Fruit fly (Drosophila melanogaster): Measurements from ENCODE around the gene CG3987.

Gene CG3987

dm6 chr3R:15131677-15132076 lies 8.1 kb upstream of the CG3987 start, which contains the start of gene CG42788 (continued):
- TF ChIP-seq Dek (tag; optimal IDR thresholded peaks at IDR 0.05): peak; percentile 56
- TF ChIP-seq CG16813 (GFP tag; IDR thresholded peaks at IDR 0.05; ENCODE audit: partially characterized antibody): no peak
- no peak for TF ChIP-seq so (GFP tag; IDR thresholded peaks at IDR 0.05)
- TF ChIP-seq da (GFP tag; optimal IDR thresholded peaks at IDR 0.05): peak; percentile 88
- TF ChIP-seq CG4707 (GFP tag; optimal IDR thresholded peaks at IDR 0.05): peak; percentile 61
- peak; percentile 68 for TF ChIP-seq nmo (GFP tag; optimal IDR thresholded peaks at IDR 0.05)
- TF ChIP-seq CG10979 (tag; optimal IDR thresholded peaks at IDR 0.05): peak; percentile 5
- no peak for TF ChIP-seq Poxn (GFP tag; IDR thresholded peaks at IDR 0.05)
- TF ChIP-seq CG4404 (GFP tag; IDR thresholded peaks at IDR 0.05): no peak
- TF ChIP-seq Meics (GFP tag; optimal IDR thresholded peaks at IDR 0.05): peak; percentile 44
- peak; percentile 72 for TF ChIP-seq NC2α (GFP tag; optimal IDR thresholded peaks at IDR 0.05)
- peak; percentile 80 for TF ChIP-seq CG7987 (GFP tag; optimal IDR thresholded peaks at IDR 0.05)
- TF ChIP-seq CG15011 (GFP tag; optimal IDR thresholded peaks at IDR 0.05): no peak
- no peak for TF ChIP-seq ham (GFP tag; IDR thresholded peaks at IDR 0.05)
- TF ChIP-seq Hr78 (GFP tag; optimal IDR thresholded peaks at IDR 0.05): peak in 1 of 2 experiments; percentile 46
- no peak for TF ChIP-seq GATAe (GFP tag; conservative IDR thresholded peaks at IDR 0.05)
- no peak for TF ChIP-seq Doc3 (GFP tag; IDR thresholded peaks at IDR 0.05; ENCODE audit: partially characterized antibody)
- peak; percentile 68 for TF ChIP-seq CG9727 (GFP tag; optimal IDR thresholded peaks at IDR 0.05)
- no peak for TF ChIP-seq CG11696 (GFP tag; IDR thresholded peaks at IDR 0.05)
- peak; percentile 29 for TF ChIP-seq CG17359 (tag; optimal IDR thresholded peaks at IDR 0.05)
- peak; percentile 50 to 58 for TF ChIP-seq bsh (GFP tag; optimal IDR thresholded peaks at IDR 0.05)
- TF ChIP-seq CG43689 (GFP tag; IDR thresholded peaks at IDR 0.05): no peak
- TF ChIP-seq CG16863 (GFP tag; optimal IDR thresholded peaks at IDR 0.05): peak; percentile 73
- TF ChIP-seq zf30C (GFP tag; optimal IDR thresholded peaks at IDR 0.05): peak; percentile 16
- TF ChIP-seq CG4360 (GFP tag; IDR thresholded peaks at IDR 0.05): no peak
- TF ChIP-seq CG1602 (GFP tag; optimal IDR thresholded peaks at IDR 0.05): no peak
- no peak for TF ChIP-seq CG17361 (GFP tag; IDR thresholded peaks at IDR 0.05)
- no peak for TF ChIP-seq BtbVII (GFP tag; optimal IDR thresholded peaks at IDR 0.05)
- no peak for TF ChIP-seq CG15073 (GFP tag; optimal IDR thresholded peaks at IDR 0.05)
- TF ChIP-seq nom (GFP tag; optimal IDR thresholded peaks at IDR 0.05): peak; percentile 2
- peak; percentile 36 for TF ChIP-seq NK7.1 (GFP tag; optimal IDR thresholded peaks at IDR 0.05)
- no peak for TF ChIP-seq D (optimal IDR thresholded peaks at IDR 0.05)
- peak; percentile 10 for TF ChIP-seq D (GFP tag; optimal IDR thresholded peaks at IDR 0.05)
- no peak for TF ChIP-seq Nf-YA (GFP tag; IDR thresholded peaks at IDR 0.05)
- TF ChIP-seq CG7745 (tag; optimal IDR thresholded peaks at IDR 0.05): peak; percentile 79
- no peak for TF ChIP-seq Doc2 (GFP tag; IDR thresholded peaks at IDR 0.05)
- TF ChIP-seq CG1529 (GFP tag; optimal IDR thresholded peaks at IDR 0.05): no peak
- no peak for TF ChIP-seq cato (GFP tag; optimal IDR thresholded peaks at IDR 0.05; ENCODE audit: borderline replicate concordance)
- TF ChIP-seq br (optimal IDR thresholded peaks at IDR 0.05): no peak
- no peak for TF ChIP-seq ind (GFP tag; optimal IDR thresholded peaks at IDR 0.05)
- TF ChIP-seq ttk (GFP tag; IDR thresholded peaks at IDR 0.05): no peak
- no peak for TF ChIP-seq Ets65A (GFP tag)
- TF ChIP-seq Xbp1 (GFP tag; optimal IDR thresholded peaks at IDR 0.05): peak; percentile 61
- TF ChIP-seq CG15479 (GFP tag; optimal IDR thresholded peaks at IDR 0.05): no peak
- TF ChIP-seq tgo (GFP tag; IDR thresholded peaks at IDR 0.05): no peak
- peak; percentile 39 for TF ChIP-seq CG9437 (GFP tag; optimal IDR thresholded peaks at IDR 0.05)
- no peak for TF ChIP-seq CG18764 (GFP tag; optimal IDR thresholded peaks at IDR 0.05)
- TF ChIP-seq CG18011 (GFP tag; optimal IDR thresholded peaks at IDR 0.05): peak; percentile 62
- TF ChIP-seq Asciz (GFP tag; optimal IDR thresholded peaks at IDR 0.05): peak; percentile 9
- peak; percentile 86 for TF ChIP-seq CG13894 (tag; optimal IDR thresholded peaks at IDR 0.05)
- TF ChIP-seq row (GFP tag; IDR thresholded peaks at IDR 0.05): no peak
- TF ChIP-seq vvl (GFP tag; IDR thresholded peaks at IDR 0.05): no peak

All from whole organism, embryonic.